Fruit fly (Drosophila melanogaster) ovary, adult (tissue): ENCODE results near the gene CG1116.

Experiments
- CG17801 ChIP-seq: fragments of 200-800 bp; optimal IDR thresholded peaks from 2 replicates; lab custom pipeline; 2019; ENCODE audit warnings: missing biosample characterization, mild to moderate bottlenecking, missing genetic modification characterization, moderate library complexity; ENCODE audit not compliant: partially characterized antibody

Gene CG1116

dm6 chr3R:5219466-5219865 lies at the start of gene CG1116, which contains the start of gene Prosbeta2R2:
CG1116 (plus strand) TSS chr3R:5219657.
Prosbeta2R2 (minus strand) TSS chr3R:5219528.
- peak; percentile 21 for TF ChIP-seq CG17801 (GFP tag; lab: Kevin White, UChicago)

DNA sequence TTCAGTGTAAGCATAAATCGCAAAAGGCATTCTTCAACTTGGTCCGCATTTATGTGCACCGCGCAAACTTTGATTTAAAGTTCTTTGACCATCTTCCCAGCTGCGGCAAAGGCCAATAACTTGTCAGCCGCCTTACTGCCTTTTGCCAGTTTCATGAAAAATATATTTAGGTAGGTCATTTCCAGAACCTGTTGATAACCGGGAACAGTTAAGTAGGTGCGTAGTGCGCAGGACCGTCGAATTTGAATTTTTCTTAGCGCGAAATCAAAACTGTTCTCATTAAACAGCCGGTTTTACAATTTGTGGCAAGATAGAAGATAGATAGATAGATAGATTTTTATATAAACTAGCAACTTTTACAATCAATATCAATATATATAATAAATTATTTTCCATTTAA lies 47.5 kb upstream of the CG1116 start:
- no peak for TF ChIP-seq CG17801 (GFP tag; lab: Kevin White, UChicago)

dm6 chr3R:5175944-5176343 lies 43.5 kb upstream of the CG1116 start:
- no peak for TF ChIP-seq CG17801 (GFP tag; lab: Kevin White, UChicago)

DNA sequence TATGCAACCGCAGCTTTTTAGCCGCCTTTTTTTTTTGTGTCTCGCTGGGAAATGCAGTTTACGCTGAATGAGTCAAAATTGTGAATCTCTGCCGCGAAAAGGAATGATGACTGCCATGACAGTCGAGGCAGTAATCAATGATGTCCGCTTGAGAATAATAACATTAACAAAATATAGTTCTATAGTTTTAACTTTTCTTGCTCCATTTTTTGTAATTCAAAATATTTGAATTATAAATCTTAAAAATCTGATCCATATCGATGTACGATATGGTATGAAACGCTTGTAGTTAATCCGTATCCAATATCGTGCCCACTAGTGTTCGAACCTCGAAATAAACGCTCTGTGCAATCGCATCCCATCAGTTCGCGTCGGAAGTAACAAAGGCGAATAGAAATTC lies 31.7 kb upstream of the CG1116 start:
- TF ChIP-seq CG17801 (GFP tag; lab: Kevin White, UChicago) = no peak

- TF ChIP-seq CG17801 (GFP tag; lab: Kevin White, UChicago) = no peak
Measured at dm6 chr3R:5193271-5193670, 26.2 kb upstream of the CG1116 start.

DNA sequence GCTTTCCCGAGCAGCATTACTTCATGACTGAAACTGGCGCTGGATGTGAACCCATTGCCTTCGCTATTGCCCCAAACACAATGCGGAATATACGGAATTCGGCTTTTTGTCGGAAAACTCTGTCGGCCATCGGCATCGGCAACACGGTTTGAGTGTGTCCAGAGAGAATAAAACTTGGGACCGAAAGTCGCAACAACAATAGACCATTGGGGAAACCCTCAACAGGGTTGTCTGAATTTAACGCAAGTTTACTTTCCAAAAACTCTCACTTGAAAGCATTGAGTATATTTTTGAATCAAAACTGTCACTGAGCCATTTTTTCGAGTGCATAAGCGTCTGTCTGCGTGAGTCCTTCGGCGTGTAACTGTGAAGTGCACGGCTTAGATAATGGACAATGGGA lies 21.2 kb upstream of the CG1116 start:
- TF ChIP-seq CG17801 (GFP tag; lab: Kevin White, UChicago) = no peak

- TF ChIP-seq CG17801 (GFP tag; lab: Kevin White, UChicago) = no peak
Measured at dm6 chr3R:5199581-5199980, 19.9 kb upstream of the CG1116 start.

DNA sequence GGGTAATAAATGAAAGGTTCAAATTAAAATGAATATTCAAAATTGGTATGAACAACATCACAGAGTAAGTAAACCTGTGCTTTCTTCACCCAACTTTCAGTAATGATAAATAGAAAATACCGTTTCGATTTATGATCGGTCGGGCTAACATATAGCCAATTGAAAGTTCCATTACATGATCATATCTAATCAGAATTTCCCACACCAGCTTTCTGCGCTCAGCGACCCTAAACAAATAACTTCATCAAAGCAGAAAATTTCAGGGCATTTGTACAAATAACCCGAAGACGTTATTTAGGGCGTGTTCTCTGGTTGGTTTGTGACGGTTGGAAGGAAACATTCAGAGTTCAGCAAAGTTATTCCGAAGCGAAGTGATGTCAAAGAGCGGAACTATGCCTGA lies 15.7 kb upstream of the CG1116 start:
- no peak for TF ChIP-seq CG17801 (GFP tag; lab: Kevin White, UChicago)

dm6 chr3R:5205319-5206033 lies 14.0 kb upstream of the CG1116 start:
- no peak for TF ChIP-seq CG17801 (GFP tag; lab: Kevin White, UChicago)

dm6 chr3R:5207277-5208114 lies 12.0 kb upstream of the CG1116 start:
- TF ChIP-seq CG17801 (GFP tag; lab: Kevin White, UChicago) = no peak

- no peak for TF ChIP-seq CG17801 (GFP tag; lab: Kevin White, UChicago)
Measured at dm6 chr3R:5208115-5208365, 11.4 kb upstream of the CG1116 start.

DNA sequence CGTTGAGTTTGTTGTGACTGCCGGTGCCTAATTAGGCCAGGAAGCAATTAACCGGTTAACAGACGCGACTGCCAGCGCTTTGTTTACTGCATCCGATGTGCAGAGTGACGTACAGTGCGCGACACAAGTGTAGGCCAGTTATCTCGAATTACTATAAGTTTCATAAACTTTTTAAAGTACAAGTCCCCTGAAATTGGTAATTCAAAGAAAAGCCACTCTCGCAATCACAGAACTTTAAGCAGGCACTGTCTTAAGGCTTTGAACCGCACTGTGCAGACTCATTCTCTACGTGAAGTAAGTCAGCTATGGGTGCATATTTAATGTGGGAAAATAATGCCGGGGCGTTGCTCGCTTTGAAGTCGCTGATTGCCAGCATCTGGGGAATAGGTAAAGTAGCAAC lies 10.0 kb upstream of the CG1116 start:
- peak; percentile 57 for TF ChIP-seq CG17801 (GFP tag; lab: Kevin White, UChicago)

DNA sequence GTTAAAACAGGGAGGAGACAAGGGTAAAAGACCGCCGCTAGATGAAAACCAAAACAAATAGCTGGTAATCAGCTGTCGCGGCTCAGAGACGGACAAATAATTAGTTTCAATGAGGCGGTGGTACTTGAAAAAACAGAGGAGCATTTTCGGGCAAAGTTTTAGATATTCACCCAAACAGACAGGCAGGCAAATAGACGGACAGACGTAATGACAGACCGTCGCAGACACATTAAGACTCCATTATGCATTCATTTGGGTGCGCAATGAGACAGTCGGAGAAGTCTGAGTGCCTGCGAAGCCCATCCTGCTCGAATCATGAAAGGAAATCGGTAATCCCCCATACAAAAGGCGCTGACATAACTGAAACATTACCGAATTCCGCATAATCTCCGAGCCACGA lies 8.1 kb upstream of the CG1116 start:
- no peak for TF ChIP-seq CG17801 (GFP tag; lab: Kevin White, UChicago)

DNA sequence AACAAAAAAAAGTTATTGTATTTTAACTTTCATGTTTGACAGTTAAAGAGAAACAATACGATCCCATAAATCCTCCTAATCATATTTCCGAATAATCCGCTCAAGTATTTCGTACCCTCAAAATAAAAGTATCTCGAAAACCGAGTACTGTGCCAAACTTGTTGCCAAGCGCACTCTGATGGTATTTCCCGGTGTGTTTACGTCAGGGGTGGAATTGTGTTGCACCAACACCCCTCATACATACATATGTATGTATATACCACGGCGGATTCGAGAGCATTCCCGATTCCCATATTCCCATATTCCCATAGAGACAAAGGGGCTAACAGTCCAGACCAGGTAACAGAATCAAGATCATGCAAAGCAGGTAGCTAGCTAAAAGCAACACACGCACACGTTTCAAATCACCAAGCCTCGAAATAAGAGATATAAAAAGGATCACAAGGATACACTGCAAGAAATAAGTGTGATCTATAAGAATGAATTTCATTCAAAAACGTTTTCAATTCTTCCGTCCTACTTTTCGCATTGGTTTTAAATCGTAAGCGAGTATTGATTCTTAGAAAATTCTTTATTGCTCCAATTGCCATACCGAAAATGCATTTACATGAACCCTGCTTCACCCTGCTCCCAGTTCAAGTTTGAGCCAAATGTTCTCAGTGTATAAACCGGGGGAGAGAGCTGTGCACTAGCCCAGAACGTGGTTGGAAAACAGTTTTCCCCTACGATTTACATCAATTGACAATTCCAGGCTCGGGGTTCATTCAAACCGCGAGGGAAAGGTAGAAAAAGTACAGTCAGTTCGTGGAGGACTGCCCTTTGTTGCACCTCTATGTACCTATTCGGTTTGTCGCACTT lies 7.3 kb upstream of the CG1116 start:
- TF ChIP-seq CG17801 (GFP tag; lab: Kevin White, UChicago) = no peak

DNA sequence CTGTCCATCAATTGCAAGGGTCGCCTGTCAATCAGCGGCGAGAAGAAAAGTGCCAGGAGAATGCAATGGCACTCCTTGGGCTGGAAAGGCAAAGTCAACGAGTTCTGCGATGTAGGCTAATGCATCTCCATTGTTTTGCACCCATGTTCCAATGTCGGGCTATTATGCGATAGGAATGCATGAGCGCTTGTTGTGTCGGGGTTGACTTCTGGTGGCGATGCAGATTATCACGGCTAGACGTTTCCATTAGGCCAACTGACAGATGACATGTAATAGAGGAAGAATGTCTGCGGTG lies 6.8 kb upstream of the CG1116 start:
- TF ChIP-seq CG17801 (GFP tag; lab: Kevin White, UChicago) = no peak
